Fruit fly (Drosophila melanogaster): Measurements from ENCODE around the gene CG3309.

Gene CG3309

dm6 chrX:5285835-5286234, 43.3 kb downstream of the CG3309 start (continued):
- TF ChIP-seq prd (optimal IDR thresholded peaks at IDR 0.05) = no peak
- peak; percentile 68 for TF ChIP-seq prd (GFP tag; IDR thresholded peaks at IDR 0.05)
- peak; percentile 55 for TF ChIP-seq pho (GFP tag; optimal IDR thresholded peaks at IDR 0.05)
- no peak for TF ChIP-seq Sry-β (GFP tag; optimal IDR thresholded peaks at IDR 0.05)
- TF ChIP-seq dm (GFP tag; optimal IDR thresholded peaks at IDR 0.05) = no peak
- TF ChIP-seq unpg (GFP tag; optimal IDR thresholded peaks at IDR 0.05) = peak; percentile 31
- 0 out of 2 replicates have a peak, but pooled peaks have one; percentile 20 for TF ChIP-seq CG32772 (GFP tag; IDR thresholded peaks at IDR 0.05)
- TF ChIP-seq CG18764 (GFP tag; optimal IDR thresholded peaks at IDR 0.05) = peak; percentile 38
- peak; percentile 57; the same call in 1 of the 3 replicates for TF ChIP-seq Dbx (GFP tag; IDR thresholded peaks at IDR 0.05)
- no peak for TF ChIP-seq CG2875 (GFP tag; optimal IDR thresholded peaks at IDR 0.05)
- TF ChIP-seq usp (GFP tag; optimal IDR thresholded peaks at IDR 0.05) = no peak
- TF ChIP-seq CG1603 (tag; optimal IDR thresholded peaks at IDR 0.05) = no peak
- TF ChIP-seq HLH54F (GFP tag; optimal IDR thresholded peaks at IDR 0.05) = peak; percentile 51
- no peak for TF ChIP-seq cad (GFP tag; optimal IDR thresholded peaks at IDR 0.05)
- no peak for TF ChIP-seq pan (optimal IDR thresholded peaks at IDR 0.05)
- peak in 1 of 2 experiments; percentile 49 for TF ChIP-seq pan (GFP tag; optimal IDR thresholded peaks at IDR 0.05 in 1 of 2, IDR thresholded peaks at IDR 0.05 in 1 of 2)
- peak; percentile 29 for TF ChIP-seq CG12391 (tag; optimal IDR thresholded peaks at IDR 0.05)
- TF ChIP-seq CG8359 (GFP tag; optimal IDR thresholded peaks at IDR 0.05; ENCODE audit: borderline replicate concordance) = no peak
- no peak for TF ChIP-seq Lpt (GFP tag; optimal IDR thresholded peaks at IDR 0.05)
- TF ChIP-seq CG1792 (GFP tag; optimal IDR thresholded peaks at IDR 0.05) = peak; percentile 15
- TF ChIP-seq Oli (tag; optimal IDR thresholded peaks at IDR 0.05) = peak; percentile 10
- TF ChIP-seq al (GFP tag; IDR thresholded peaks at IDR 0.05) = no peak
- TF ChIP-seq CG8944 (GFP tag; optimal IDR thresholded peaks at IDR 0.05) = peak; percentile 16
- no peak for TF ChIP-seq esg (GFP tag; conservative IDR thresholded peaks at IDR 0.05)
- TF ChIP-seq Hey (tag; optimal IDR thresholded peaks at IDR 0.05) = no peak
- TF ChIP-seq NFAT (GFP tag; IDR thresholded peaks at IDR 0.05) = no peak
- no peak for TF ChIP-seq Doc3 (GFP tag; IDR thresholded peaks at IDR 0.05; ENCODE audit: partially characterized antibody)
- peak; percentile 43 for TF ChIP-seq CG11398 (GFP tag; optimal IDR thresholded peaks at IDR 0.05)
- no peak for TF ChIP-seq ato (GFP tag; IDR thresholded peaks at IDR 0.05; ENCODE audit: partially characterized antibody)
- no peak for TF ChIP-seq Dll (GFP tag; IDR thresholded peaks at IDR 0.05; ENCODE audit: partially characterized antibody)
- no peak for TF ChIP-seq CG2129 (GFP tag; IDR thresholded peaks at IDR 0.05; ENCODE audit: partially characterized antibody)
- TF ChIP-seq CG17385 (GFP tag; optimal IDR thresholded peaks at IDR 0.05) = peak; percentile 57
- TF ChIP-seq dmrt99B (tag; optimal IDR thresholded peaks at IDR 0.05) = peak; percentile 64
